Fruit fly (Drosophila melanogaster) whole organism, embryonic: ENCODE results near the gene MsR1.

Experiments
- Atf3 ChIP-seq: fragments of 200-800 bp; sonication (Bioruptor generic); optimal IDR thresholded peaks from 3 replicates; lab custom pipeline; 2016; ENCODE audit warnings: missing biosample characterization, missing genetic modification characterization
- B-H2 ChIP-seq: fragments of 200-800 bp; sonication (Bioruptor generic); optimal IDR thresholded peaks from 2 replicates; lab custom pipeline; 2018; ENCODE audit warnings: missing biosample characterization, mild to moderate bottlenecking, missing genetic modification characterization
- CG11504 ChIP-seq: fragments of 200-800 bp; sonication (Bioruptor generic); optimal IDR thresholded peaks from 3 replicates; lab custom pipeline; 2019; ENCODE audit warnings: missing biosample characterization, mild to moderate bottlenecking, missing genetic modification characterization, moderate library complexity
- CG11695 ChIP-seq: fragments of 200-800 bp; sonication (Bioruptor generic); IDR thresholded peaks from 3 replicates; pipeline ENCODE4 v1.3.6; 2022; ENCODE audit warnings: missing biosample characterization, missing genetic modification characterization
- CG13287 ChIP-seq: fragments of 200-800 bp; sonication (Bioruptor generic); IDR thresholded peaks from 2 replicates; pipeline ENCODE4 v1.3.6; 2022; ENCODE audit warnings: missing biosample characterization, missing genetic modification characterization; ENCODE audit not compliant: partially characterized antibody
- CG15514 ChIP-seq: fragments of 200-800 bp; sonication (Bioruptor generic); optimal IDR thresholded peaks from 3 replicates; lab custom pipeline; 2017; ENCODE audit warnings: missing biosample characterization, missing genetic modification characterization, mild to moderate bottlenecking, moderate library complexity, missing genetic modification reagents
- CG17802 ChIP-seq: fragments of 200-800 bp; sonication (Bioruptor generic); optimal IDR thresholded peaks from 2 replicates; lab custom pipeline; 2018; ENCODE audit warnings: missing biosample characterization, mild to moderate bottlenecking, missing genetic modification characterization, moderate library complexity
- CG17829 ChIP-seq: fragments of 200-800 bp; optimal IDR thresholded peaks from 2 replicates; lab custom pipeline; 2019; ENCODE audit warnings: missing biosample characterization, mild to moderate bottlenecking, missing genetic modification characterization, moderate library complexity
- CG2120 ChIP-seq: fragments of 200-800 bp; sonication (Bioruptor generic); optimal IDR thresholded peaks from 3 replicates; lab custom pipeline; 2016; ENCODE audit warnings: missing biosample characterization, missing genetic modification characterization
- CG2712 ChIP-seq: fragments of 200-800 bp; optimal IDR thresholded peaks from 3 replicates; lab custom pipeline; 2019; ENCODE audit warnings: missing biosample characterization, mild to moderate bottlenecking, missing genetic modification characterization, moderate library complexity
- CG34422 ChIP-seq: fragments of 200-800 bp; sonication (Bioruptor generic); IDR thresholded peaks from 3 replicates; pipeline ENCODE4 v1.3.6; 2022; ENCODE audit warnings: missing biosample characterization, missing genetic modification characterization
- CG3847 ChIP-seq: fragments of 200-800 bp; sonication (Bioruptor generic); IDR thresholded peaks from 2 replicates; pipeline ENCODE4 v1.3.6; 2022; ENCODE audit warnings: missing biosample characterization, missing genetic modification characterization
- CG4424 ChIP-seq: fragments of 200-800 bp; sonication (Bioruptor generic); optimal IDR thresholded peaks from 3 replicates; lab custom pipeline; 2016; ENCODE audit warnings: missing biosample characterization, missing genetic modification characterization
- CG4730 ChIP-seq: fragments of 200-800 bp; sonication (Bioruptor generic); IDR thresholded peaks from 2 replicates; pipeline ENCODE4 v1.3.6; 2022; ENCODE audit warnings: missing biosample characterization, missing genetic modification characterization
- CG7271 ChIP-seq: fragments of 200-800 bp; sonication (Bioruptor generic); optimal IDR thresholded peaks from 2 replicates; lab custom pipeline; 2018; ENCODE audit warnings: missing biosample characterization, mild to moderate bottlenecking, missing genetic modification characterization, moderate library complexity
- CG8290 ChIP-seq, 3 experiments: fragments of 200-800 bp; sonication (Bioruptor generic); optimal IDR thresholded peaks; 2 replicates each; lab custom pipeline; 2016 to 2019; ENCODE audit warnings: missing biosample characterization in 3 of 3, missing genetic modification characterization in 3 of 3, mild to moderate bottlenecking in 2 of 3, moderate library complexity in 1 of 3
- CG9727 ChIP-seq: fragments of 200-800 bp; sonication (Bioruptor generic); optimal IDR thresholded peaks from 3 replicates; lab custom pipeline; 2017; ENCODE audit warnings: missing biosample characterization, mild to moderate bottlenecking, missing genetic modification characterization
- Camta ChIP-seq: fragments of 200-800 bp; sonication (Bioruptor generic); optimal IDR thresholded peaks from 2 replicates; lab custom pipeline; 2016; ENCODE audit warnings: missing biosample characterization, missing genetic modification characterization
- Dbx ChIP-seq: fragments of 200-800 bp; sonication (Bioruptor generic); IDR thresholded peaks from 3 replicates; pipeline ENCODE4 v1.3.6; 2022; ENCODE audit warnings: missing biosample characterization, missing genetic modification characterization
- Dll ChIP-seq: fragments of 200-800 bp; sonication (Bioruptor generic); IDR thresholded peaks from 4 replicates; pipeline ENCODE4 v1.3.6; 2022; ENCODE audit warnings: missing biosample characterization, missing genetic modification characterization; ENCODE audit not compliant: partially characterized antibody
- Doc3 ChIP-seq: fragments of 200-800 bp; sonication (Bioruptor generic); IDR thresholded peaks from 3 replicates; pipeline ENCODE4 v1.3.6; 2022; ENCODE audit warnings: missing biosample characterization, missing genetic modification characterization; ENCODE audit not compliant: partially characterized antibody
- Dref ChIP-seq: fragments of 200-800 bp; sonication (Bioruptor generic); IDR thresholded peaks from 2 replicates; pipeline ENCODE4 v1.3.6; 2022; ENCODE audit warnings: missing biosample characterization, missing genetic modification characterization
- Fer1 ChIP-seq: fragments of 200-800 bp; sonication (Bioruptor generic); optimal IDR thresholded peaks from 2 replicates; lab custom pipeline; 2017; ENCODE audit warnings: missing biosample characterization, mild to moderate bottlenecking, missing genetic modification characterization
- HmgZ ChIP-seq: fragments of 200-800 bp; sonication (Bioruptor generic); optimal IDR thresholded peaks from 2 replicates; lab custom pipeline; 2018; ENCODE audit warnings: missing biosample characterization, mild to moderate bottlenecking, missing genetic modification characterization
- Hmr ChIP-seq: fragments of 200-800 bp; sonication (Bioruptor generic); optimal IDR thresholded peaks from 3 replicates; lab custom pipeline; 2017; ENCODE audit warnings: mild to moderate bottlenecking, missing biosample characterization, missing genetic modification reagents, missing genetic modification characterization
- Mad ChIP-seq: fragments of 200-800 bp; sonication (Bioruptor generic); optimal IDR thresholded peaks from 2 replicates; lab custom pipeline; 2016; ENCODE audit warnings: missing biosample characterization, missing genetic modification characterization
- Med ChIP-seq: fragments of 200-800 bp; sonication (Bioruptor generic); peaks from one replicate; lab custom pipeline; 2016; ENCODE audit warnings: missing biosample characterization, missing genetic modification characterization, mild to moderate bottlenecking, inconsistent platforms, moderate library complexity
- NFAT ChIP-seq: fragments of 200-800 bp; sonication (Bioruptor generic); IDR thresholded peaks from 2 replicates; pipeline ENCODE4 v1.3.6; 2022; ENCODE audit warnings: missing biosample characterization, missing genetic modification characterization
- Sin3A ChIP-seq: fragments of >200 bp; optimal IDR thresholded peaks from 2 replicates; lab custom pipeline; 2018
- Sry-β ChIP-seq: fragments of 200-800 bp; sonication (Bioruptor generic); optimal IDR thresholded peaks from 2 replicates; lab custom pipeline; 2018; ENCODE audit warnings: missing biosample characterization, mild to moderate bottlenecking, missing genetic modification characterization, moderate library complexity
- Xrp1 ChIP-seq: fragments of 200-800 bp; sonication (Bioruptor generic); IDR thresholded peaks from 2 replicates; pipeline ENCODE4 v1.3.6; 2022; ENCODE audit warnings: missing biosample characterization, missing genetic modification characterization
- ac ChIP-seq: fragments of 200-800 bp; sonication (Bioruptor generic); optimal IDR thresholded peaks from 3 replicates; lab custom pipeline; 2017; ENCODE audit warnings: missing biosample characterization, mild to moderate bottlenecking, missing genetic modification characterization
- ato ChIP-seq: fragments of 200-800 bp; sonication (Bioruptor generic); IDR thresholded peaks from 2 replicates; pipeline ENCODE4 v1.3.6; 2022; ENCODE audit warnings: missing biosample characterization, missing genetic modification characterization; ENCODE audit not compliant: partially characterized antibody
- crp ChIP-seq, 2 experiments: fragments of 200-800 bp; sonication (Bioruptor generic); optimal IDR thresholded peaks; 2 replicates in 1 of 2; 3 replicates in 1 of 2; lab custom pipeline; 2017; ENCODE audit warnings: missing biosample characterization in 2 of 2, missing genetic modification characterization in 2 of 2, mild to moderate bottlenecking in 1 of 2, moderate library complexity in 1 of 2
- fd96Cb ChIP-seq: fragments of 200-800 bp; sonication (Bioruptor generic); optimal IDR thresholded peaks from 2 replicates; lab custom pipeline; 2018; ENCODE audit warnings: missing biosample characterization, mild to moderate bottlenecking, missing genetic modification characterization, moderate library complexity
- gfzf ChIP-seq: fragments of 200-800 bp; sonication (Bioruptor generic); optimal IDR thresholded peaks from 2 replicates; lab custom pipeline; 2016; ENCODE audit warnings: missing biosample characterization, mild to moderate bottlenecking, missing genetic modification characterization, moderate library complexity
- grau ChIP-seq: fragments of 200-800 bp; optimal IDR thresholded peaks from 3 replicates; lab custom pipeline; 2019; ENCODE audit warnings: missing biosample characterization, mild to moderate bottlenecking, missing genetic modification characterization, moderate library complexity
- gro ChIP-seq: fragments of 200-800 bp; sonication (Bioruptor generic); optimal IDR thresholded peaks from 2 replicates; lab custom pipeline; 2016; ENCODE audit warnings: missing biosample characterization, missing genetic modification characterization
- lbe ChIP-seq: fragments of 200-800 bp; sonication (Bioruptor generic); optimal IDR thresholded peaks from 2 replicates; lab custom pipeline; 2016; ENCODE audit warnings: missing biosample characterization, mild to moderate bottlenecking, missing genetic modification characterization
- lilli ChIP-seq: fragments of 200-800 bp; sonication (Bioruptor generic); optimal IDR thresholded peaks from 3 replicates; lab custom pipeline; 2016; ENCODE audit warnings: missing biosample characterization, missing genetic modification characterization
- lov ChIP-seq, 2 experiments: fragments of 200-800 bp in 1 of 2; fragments of >200 bp in 1 of 2; sonication (Bioruptor generic) in 1 of 2; IDR thresholded peaks in 1 of 2; optimal IDR thresholded peaks in 1 of 2; 2 replicates in 1 of 2; 3 replicates in 1 of 2; pipeline versions ENCODE4 v1.3.6 to Lab custom; 2017 to 2022; ENCODE audit warnings: missing biosample characterization in 1 of 2, missing genetic modification characterization in 1 of 2
- nerfin-2 ChIP-seq: fragments of 200-800 bp; sonication (Bioruptor generic); IDR thresholded peaks from 2 replicates; pipeline ENCODE4 v1.3.6; 2022; ENCODE audit warnings: missing biosample characterization, missing genetic modification characterization; ENCODE audit not compliant: partially characterized antibody
- nmo ChIP-seq: fragments of 200-800 bp; sonication (Bioruptor generic); optimal IDR thresholded peaks from 2 replicates; lab custom pipeline; 2018; ENCODE audit warnings: missing biosample characterization, mild to moderate bottlenecking, missing genetic modification characterization, moderate library complexity
- pho ChIP-seq: fragments of 200-800 bp; sonication (Bioruptor generic); optimal IDR thresholded peaks from 2 replicates; lab custom pipeline; 2016; ENCODE audit warnings: missing biosample characterization, missing genetic modification characterization
- repo ChIP-seq: fragments of 200-800 bp; sonication (Bioruptor generic); optimal IDR thresholded peaks from 2 replicates; lab custom pipeline; 2016; ENCODE audit warnings: missing biosample characterization, missing genetic modification characterization
- scrt ChIP-seq: fragments of 200-800 bp; sonication (Bioruptor generic); optimal IDR thresholded peaks from 2 replicates; lab custom pipeline; 2018; ENCODE audit warnings: missing biosample characterization, mild to moderate bottlenecking, missing genetic modification characterization, moderate library complexity
- zfh2 ChIP-seq: fragments of 200-800 bp; sonication (Bioruptor generic); optimal IDR thresholded peaks from 2 replicates; lab custom pipeline; 2016; ENCODE audit warnings: missing biosample characterization, missing genetic modification characterization

The MsR1 gene

DNA sequence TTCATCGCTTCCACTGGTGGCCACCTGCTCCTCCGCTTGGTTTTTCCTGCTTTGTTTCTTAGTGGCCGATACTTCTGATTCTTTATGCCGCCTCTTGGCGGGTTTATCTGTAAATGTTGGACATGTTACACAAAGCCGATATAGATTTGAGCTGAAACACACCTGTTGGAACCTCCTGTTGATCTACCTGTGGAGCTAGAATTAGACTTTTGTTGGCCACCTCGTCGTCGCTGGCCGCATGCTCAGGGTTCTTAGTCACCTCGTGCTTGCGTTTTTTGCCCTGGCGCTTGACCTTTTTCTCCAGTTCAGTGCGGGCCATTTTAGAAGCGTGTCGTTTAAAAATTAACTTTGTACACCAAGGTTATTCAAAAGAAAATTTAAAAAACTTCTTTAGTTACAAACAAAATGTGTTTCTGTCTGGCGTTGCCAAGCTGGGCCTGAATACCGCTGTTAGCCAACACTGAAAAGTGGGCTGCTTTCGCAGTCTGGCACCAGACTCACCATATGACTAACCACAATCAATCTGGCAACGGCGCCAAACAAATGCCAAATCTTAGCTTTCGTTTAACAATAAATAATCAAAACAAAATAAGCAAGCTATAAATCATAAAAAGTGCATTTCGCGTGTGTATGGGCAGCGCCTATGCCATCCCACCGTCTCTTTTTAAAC lies 54.8 kb downstream of the MsR1 start, which contains the start of the genes CG15877 and Svil (continued):
- peak; percentile 66; the same call in 1 of the 2 replicates for TF ChIP-seq CG13287
- no peak for TF ChIP-seq Atf3 (GFP tag; lab: Kevin White, UChicago)
- peak; percentile 2 for TF ChIP-seq CG17829 (tag; lab: Kevin White, UChicago)
- 0 out of 2 replicates have a peak, but pooled peaks have one; percentile 24 for TF ChIP-seq Dref
- TF ChIP-seq CG4730 (GFP tag; lab: Robert Waterston, UW): no peak
- TF ChIP-seq CG11695 (GFP tag; lab: Robert Waterston, UW): peak; percentile 17; the same call in 1 of the 3 replicates
- no peak for TF ChIP-seq HmgZ (tag; lab: Kevin White, UChicago)
- TF ChIP-seq CG15514: peak; percentile 97
- TF ChIP-seq nerfin-2 (GFP tag; lab: Robert Waterston, UW): 0 out of 2 replicates have a peak, but pooled peaks have one; percentile 19
- TF ChIP-seq lbe: no peak
- peak; percentile 27 for TF ChIP-seq gfzf (GFP tag; lab: Kevin White, UChicago)
- 0 out of 4 replicates have a peak, but pooled peaks have one; percentile 41 for TF ChIP-seq Dll (GFP tag; lab: Robert Waterston, UW)
- 0 out of 3 replicates have a peak, but pooled peaks have one; percentile 31 for TF ChIP-seq Dbx (GFP tag; lab: Robert Waterston, UW)
- no peak for TF ChIP-seq ac (GFP tag; lab: Kevin White, UChicago)
- TF ChIP-seq grau (tag; lab: Kevin White, UChicago): no peak
- no peak for TF ChIP-seq CG2712 (tag; lab: Kevin White, UChicago)
- TF ChIP-seq Sin3A (lab: Kevin White, UChicago): peak; percentile 76
- TF ChIP-seq crp (GFP tag; optimal IDR thresholded peaks at IDR 0.05; lab: Kevin White, UChicago): peak; percentile 19 to 85
- peak; percentile 92 for TF ChIP-seq Med (GFP tag; lab: Kevin White, UChicago)
- peak; percentile 39 for TF ChIP-seq zfh2
- TF ChIP-seq CG34422: peak; percentile 50; the same call in 2 of the 3 replicates
- TF ChIP-seq CG17802: peak; percentile 47
- peak; percentile 53 for TF ChIP-seq Sry-β (GFP tag; lab: Kevin White, UChicago)
- TF ChIP-seq nmo (GFP tag; lab: Kevin White, UChicago): peak; percentile 18
- TF ChIP-seq gro (GFP tag; lab: Kevin White, UChicago): peak; percentile 1
- peak; percentile 25 for TF ChIP-seq Hmr (GFP tag; lab: Kevin White, UChicago)
- peak; percentile 45; the same call in 1 of the 2 replicates for TF ChIP-seq ato
- TF ChIP-seq CG2120 (GFP tag; lab: Kevin White, UChicago): peak; percentile 41
- TF ChIP-seq lov (optimal IDR thresholded peaks at IDR 0.05; lab: Kevin White, UChicago): no peak
- no peak for TF ChIP-seq lov (GFP tag; IDR thresholded peaks at IDR 0.05; lab: Robert Waterston, UW)
- peak; percentile 79 for TF ChIP-seq CG3847 (GFP tag; lab: Robert Waterston, UW)
- TF ChIP-seq fd96Cb: no peak
- TF ChIP-seq CG8290 (GFP tag; optimal IDR thresholded peaks at IDR 0.05; lab: Kevin White, UChicago): no peak
- TF ChIP-seq CG8290 (tag; optimal IDR thresholded peaks at IDR 0.05; lab: Kevin White, UChicago): peak in 1 of 2 experiments; percentile 48
- peak; percentile 31 for TF ChIP-seq repo (GFP tag; lab: Kevin White, UChicago)
- TF ChIP-seq pho (GFP tag; lab: Kevin White, UChicago): no peak
- TF ChIP-seq NFAT (GFP tag; lab: Robert Waterston, UW): peak; percentile 66; the same call in 1 of the 2 replicates
- peak; percentile 4 for TF ChIP-seq Fer1 (GFP tag; lab: Kevin White, UChicago)
- TF ChIP-seq B-H2 (GFP tag; lab: Kevin White, UChicago): no peak
- TF ChIP-seq Mad: peak; percentile 41
- no peak for TF ChIP-seq Camta (GFP tag; lab: Kevin White, UChicago)
- no peak for TF ChIP-seq CG4424 (GFP tag; lab: Kevin White, UChicago)
- peak; percentile 16 for TF ChIP-seq lilli
- 0 out of 3 replicates have a peak, but pooled peaks have one; percentile 30 for TF ChIP-seq Doc3 (GFP tag; lab: Robert Waterston, UW)
- TF ChIP-seq CG7271 (tag; lab: Kevin White, UChicago): no peak
- peak; percentile 48 for TF ChIP-seq Xrp1 (GFP tag; lab: Robert Waterston, UW)
- TF ChIP-seq CG11504 (tag; lab: Kevin White, UChicago): peak; percentile 37
- TF ChIP-seq CG9727 (GFP tag; lab: Kevin White, UChicago): no peak
- TF ChIP-seq scrt (GFP tag; lab: Kevin White, UChicago): peak; percentile 56
